Fruit fly (Drosophila melanogaster): ENCODE results near the gene CG14983.

- TF ChIP-seq Hmx (GFP tag; optimal IDR thresholded peaks at IDR 0.05), result no peak
- TF ChIP-seq HLHmδ (GFP tag; optimal IDR thresholded peaks at IDR 0.05), result no peak
- no peak for TF ChIP-seq bigmax (GFP tag; optimal IDR thresholded peaks at IDR 0.05)
- TF ChIP-seq stwl (tag; optimal IDR thresholded peaks at IDR 0.05), result no peak
- peak; percentile 90 for TF ChIP-seq nom (GFP tag; optimal IDR thresholded peaks at IDR 0.05)
- TF ChIP-seq CG9215 (GFP tag; IDR thresholded peaks at IDR 0.05), result no peak
- no peak for TF ChIP-seq odd (GFP tag; optimal IDR thresholded peaks at IDR 0.05)
- peak; percentile 84 for TF ChIP-seq cg (GFP tag; optimal IDR thresholded peaks at IDR 0.05)
- TF ChIP-seq CG8478 (optimal IDR thresholded peaks at IDR 0.05), result no peak
- TF ChIP-seq Med (GFP tag), result no peak
- no peak for TF ChIP-seq Bgb (GFP tag; IDR thresholded peaks at IDR 0.05; ENCODE audit: partially characterized antibody)
- no peak for TF ChIP-seq lola (GFP tag; optimal IDR thresholded peaks at IDR 0.05)
- no peak for TF ChIP-seq Opbp (GFP tag; IDR thresholded peaks at IDR 0.05; ENCODE audit: partially characterized antibody)
- TF ChIP-seq br (optimal IDR thresholded peaks at IDR 0.05), result no peak
Observed at dm6 chr3L:3901865-3902490, 47.1 kb downstream of the CG14983 start.
